Worm (Caenorhabditis elegans): Measurements from ENCODE around the gene catp-5.

- TF ChIP-seq jun-1 (tag; optimal IDR thresholded peaks at IDR 0.05) (no peak), nhr-11 (tag; optimal IDR thresholded peaks at IDR 0.05) (no peak), hpl-2 (GFP tag; optimal IDR thresholded peaks at IDR 0.05) (no peak), tbx-2 (tag; optimal IDR thresholded peaks at IDR 0.05) (no peak), nhr-19 (GFP tag; conservative IDR thresholded peaks at IDR 0.05) (no peak), fos-1 (tag; optimal IDR thresholded peaks at IDR 0.05) (no peak), rnt-1 (tag; optimal IDR thresholded peaks at IDR 0.05) (no peak), nhr-20 (tag; optimal IDR thresholded peaks at IDR 0.05) (no peak), nhr-47 (tag; optimal IDR thresholded peaks at IDR 0.05) (no peak), nhr-237 (tag; optimal IDR thresholded peaks at IDR 0.05) (no peak), snpc-4 (tag; optimal IDR thresholded peaks at IDR 0.05) (no peak), ces-1 (GFP tag; optimal IDR thresholded peaks at IDR 0.05) (no peak)
These were observed 17.5 kb upstream of the catp-5 start, which contains the start of gene hlh-8 for ce11 chrX:8116157-8116556.

Measured in whole organism, L1 larva.